Fruit fly (Drosophila melanogaster) whole organism, prepupa: Measurements from ENCODE around the gene Atf3.

Source experiments
- CG16779 ChIP-seq: fragments of 200-800 bp; sonication (Bioruptor generic); optimal IDR thresholded peaks from 3 replicates; lab custom pipeline; 2017; ENCODE audit warnings: missing biosample characterization, mild to moderate bottlenecking, missing genetic modification characterization
- CG3032 ChIP-seq: fragments of 200-800 bp; optimal IDR thresholded peaks from 2 replicates; lab custom pipeline; 2019; ENCODE audit warnings: missing biosample characterization, mild to moderate bottlenecking, missing genetic modification characterization, moderate library complexity
- CG9139 ChIP-seq: fragments of 200-800 bp; sonication (Bioruptor generic); optimal IDR thresholded peaks from 3 replicates; lab custom pipeline; 2017; ENCODE audit warnings: missing biosample characterization, mild to moderate bottlenecking, missing genetic modification characterization
- Eip75B ChIP-seq: fragments of 200-800 bp; sonication (Bioruptor generic); optimal IDR thresholded peaks from 3 replicates; lab custom pipeline; 2016; ENCODE audit warnings: missing biosample characterization, missing genetic modification characterization
- Lpt ChIP-seq: fragments of 200-800 bp; sonication (Bioruptor generic); optimal IDR thresholded peaks from 3 replicates; lab custom pipeline; 2016; ENCODE audit warnings: missing biosample characterization, missing genetic modification characterization
- OdsH ChIP-seq: fragments of 200-800 bp; sonication (Bioruptor generic); optimal IDR thresholded peaks from 3 replicates; lab custom pipeline; 2016; ENCODE audit warnings: missing biosample characterization, missing genetic modification characterization
- Sox14 ChIP-seq: fragments of 200-800 bp; sonication (Bioruptor generic); optimal IDR thresholded peaks from 3 replicates; lab custom pipeline; 2016; ENCODE audit warnings: missing biosample characterization, missing genetic modification characterization
- esn ChIP-seq: fragments of 200-800 bp; sonication (Bioruptor generic); optimal IDR thresholded peaks from 2 replicates; lab custom pipeline; 2016; ENCODE audit warnings: missing biosample characterization, mild to moderate bottlenecking, missing genetic modification characterization, moderate library complexity
- pdm3 ChIP-seq: fragments of 200-800 bp; sonication (Bioruptor generic); optimal IDR thresholded peaks from 3 replicates; lab custom pipeline; 2016; ENCODE audit warnings: missing biosample characterization, missing genetic modification characterization
- salr ChIP-seq, 2 experiments: fragments of 200-800 bp; sonication (Bioruptor generic); optimal IDR thresholded peaks; 3 replicates each; lab custom pipeline; 2016 to 2018; ENCODE audit warnings: missing biosample characterization in 2 of 2, missing genetic modification characterization in 2 of 2, mild to moderate bottlenecking in 1 of 2

- no peak for TF ChIP-seq Eip75B (GFP tag; lab: Kevin White, UChicago)
- TF ChIP-seq esn (GFP tag; lab: Kevin White, UChicago): no peak
- TF ChIP-seq CG9139: no peak
- TF ChIP-seq OdsH (GFP tag; lab: Kevin White, UChicago): no peak
- TF ChIP-seq CG3032 (tag; lab: Kevin White, UChicago): no peak
- TF ChIP-seq CG16779 (tag; lab: Kevin White, UChicago): no peak
- TF ChIP-seq Lpt (GFP tag; lab: Kevin White, UChicago): no peak
- TF ChIP-seq pdm3 (GFP tag; lab: Kevin White, UChicago): no peak
- TF ChIP-seq Sox14 (GFP tag; lab: Kevin White, UChicago): no peak
- TF ChIP-seq salr (GFP tag; optimal IDR thresholded peaks at IDR 0.05; lab: Kevin White, UChicago): no peak
These were observed 46.6 kb upstream of the Atf3 start for dm6 chrX:1321664-1322063.
